Worm (Caenorhabditis elegans) whole organism, late embryonic: Measurements from ENCODE around the gene srf-3.

Experiments used
- T23F11.4 ChIP-seq: fragments of 200-800 bp; sonication (Bioruptor generic); optimal IDR thresholded peaks from 2 replicates; lab custom pipeline; 2018; ENCODE audit warnings: mild to moderate bottlenecking, missing genetic modification characterization, missing compliant biosample characterization
- ama-1 ChIP-seq: fragments of 150-350 bp; optimal IDR thresholded peaks from 2 replicates; lab custom pipeline; 2014
- ceh-18 ChIP-seq: sonication (generic microtip); optimal IDR thresholded peaks from 2 replicates; lab custom pipeline; 2016; ENCODE audit warnings: missing genetic modification characterization, missing compliant biosample characterization
- elt-2 ChIP-seq: sonication (generic microtip); optimal IDR thresholded peaks from 2 replicates; lab custom pipeline; 2016; ENCODE audit warnings: missing genetic modification reagents, missing genetic modification characterization, missing compliant biosample characterization
- fkh-10 ChIP-seq: fragments of 150-350 bp; optimal IDR thresholded peaks from 2 replicates; lab custom pipeline; 2014; ENCODE audit warnings: missing biosample characterization, missing genetic modification reagents, missing genetic modification characterization
- lin-11 ChIP-seq: fragments of 200-800 bp; sonication (Bioruptor generic); optimal IDR thresholded peaks from 2 replicates; lab custom pipeline; 2018; ENCODE audit warnings: mild to moderate bottlenecking, missing genetic modification characterization, missing compliant biosample characterization
- mec-3 ChIP-seq: sonication (generic microtip); optimal IDR thresholded peaks from 2 replicates; lab custom pipeline; 2016; ENCODE audit warnings: borderline replicate concordance, missing genetic modification characterization, missing compliant biosample characterization
- odd-2 ChIP-seq: sonication (generic microtip); optimal IDR thresholded peaks from 2 replicates; lab custom pipeline; 2017; ENCODE audit warnings: antibody characterized with exemption, mild to moderate bottlenecking, missing genetic modification characterization, missing compliant biosample characterization
- pax-1 ChIP-seq: fragments of 150-350 bp; optimal IDR thresholded peaks from 2 replicates; lab custom pipeline; 2014; ENCODE audit warnings: missing biosample characterization, missing genetic modification characterization
- pros-1 ChIP-seq: fragments of 150-350 bp; optimal IDR thresholded peaks from 2 replicates; lab custom pipeline; 2014; ENCODE audit warnings: missing biosample characterization, missing genetic modification reagents, missing genetic modification characterization
- sdc-2 ChIP-seq: sonication (generic microtip); optimal IDR thresholded peaks from 2 replicates; lab custom pipeline; 2016; ENCODE audit warnings: missing genotype, missing genetic modification characterization, missing compliant biosample characterization
- tbx-2 ChIP-seq: sonication (generic microtip); optimal IDR thresholded peaks from 2 replicates; lab custom pipeline; 2016; ENCODE audit warnings: missing genetic modification characterization, missing compliant biosample characterization
- ztf-16 ChIP-seq: sonication (generic microtip); optimal IDR thresholded peaks from 2 replicates; lab custom pipeline; 2017; ENCODE audit warnings: missing genetic modification characterization, missing compliant biosample characterization

DNA sequence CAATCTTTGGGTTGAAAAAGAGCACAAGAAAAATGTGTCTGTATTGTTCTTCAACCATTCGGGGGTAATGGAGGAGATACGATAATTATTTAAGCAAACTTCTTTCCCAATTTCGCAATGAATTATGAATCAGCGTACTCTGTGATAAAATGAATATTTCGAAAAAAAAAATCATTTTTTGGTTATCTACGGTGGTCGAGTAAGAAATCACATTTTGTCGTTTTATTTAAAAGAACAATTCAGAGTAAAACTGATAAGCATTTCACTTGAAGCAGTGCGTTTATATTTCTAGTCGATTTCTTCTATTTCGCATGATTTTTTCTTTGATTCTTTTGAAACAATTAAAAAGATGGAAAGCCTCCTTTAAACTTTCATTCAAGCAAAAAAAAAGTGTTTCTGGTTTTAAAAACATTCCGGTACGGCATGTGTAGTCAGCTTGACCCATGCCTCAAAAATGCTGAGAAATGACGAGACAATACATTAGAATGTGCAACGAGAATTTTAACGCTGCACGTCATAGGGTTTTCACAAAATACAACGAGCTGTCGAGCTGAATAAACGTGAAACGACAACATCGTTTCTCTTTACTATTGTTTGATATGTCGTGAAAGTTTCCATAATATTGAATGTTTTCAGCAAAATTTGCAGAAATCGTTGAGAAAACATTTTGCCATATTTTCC is 53.3 kb downstream of the srf-3 start, which contains the start of gene K08D8.2:
- TF ChIP-seq ceh-18 (tag; lab: Kevin White, UChicago) (no peak), ama-1 (lab: Kevin White, UChicago) (no peak), lin-11 (tag; lab: Kevin White, UChicago) (no peak), fkh-10 (GFP tag; lab: Kevin White, UChicago) (no peak), pros-1 (tag; lab: Kevin White, UChicago) (no peak), mec-3 (tag; lab: Kevin White, UChicago) (no peak), odd-2 (tag; lab: Kevin White, UChicago) (no peak), T23F11.4 (GFP tag; lab: Kevin White, UChicago) (no peak), pax-1 (no peak), elt-2 (tag; lab: Kevin White, UChicago) (no peak), sdc-2 (no peak), tbx-2 (no peak), ztf-16 (tag; lab: Kevin White, UChicago) (no peak)
